Worm (Caenorhabditis elegans) whole organism, L1 larva: Measurements from ENCODE around the gene ZC239.15.
A peak's percentile ranks its signal among the peaks of the same experiment; 100 is the strongest.

Experiments
- C04F5.9 ChIP-seq: sonication (generic microtip); optimal IDR thresholded peaks from 2 replicates; lab custom pipeline; 2016; ENCODE audit warnings: missing genetic modification characterization, missing compliant biosample characterization
- C16A3.4 ChIP-seq: fragments of 150-350 bp; optimal IDR thresholded peaks from 2 replicates; lab custom pipeline; 2014; ENCODE audit warnings: missing biosample characterization, missing genetic modification characterization
- C34B4.2 ChIP-seq: sonication (generic microtip); optimal IDR thresholded peaks from 2 replicates; lab custom pipeline; 2017; ENCODE audit warnings: mild to moderate bottlenecking, missing genetic modification characterization, missing compliant biosample characterization
- F16B12.6 ChIP-seq: fragments of 150-350 bp; optimal IDR thresholded peaks from 2 replicates; lab custom pipeline; 2014; ENCODE audit warnings: missing biosample characterization, missing genetic modification characterization
- blmp-1 ChIP-seq: fragments of 150-350 bp; optimal IDR thresholded peaks from 2 replicates; lab custom pipeline; 2014; ENCODE audit warnings: missing biosample characterization, missing genetic modification characterization
- ceh-63 ChIP-seq: fragments of 200-800 bp; sonication (Bioruptor generic); optimal IDR thresholded peaks from 2 replicates; lab custom pipeline; 2018; ENCODE audit warnings: mild to moderate bottlenecking, missing genetic modification characterization, missing compliant biosample characterization
- ceh-82 ChIP-seq, 3 experiments: fragments of 150-350 bp in 1 of 3; sonication (generic microtip) in 2 of 3; optimal IDR thresholded peaks; 2 replicates each; lab custom pipeline; 2014 to 2017; ENCODE audit warnings: missing biosample characterization in 3 of 3, missing genetic modification characterization in 3 of 3
- ceh-88 ChIP-seq: fragments of 200-800 bp; sonication (Bioruptor generic); IDR thresholded peaks from 2 replicates; pipeline ENCODE4 v1.3.6; 2022; ENCODE audit warnings: missing genetic modification characterization, missing compliant biosample characterization
- ceh-90 ChIP-seq: sonication (generic microtip); optimal IDR thresholded peaks from 2 replicates; lab custom pipeline; 2016; ENCODE audit warnings: missing genetic modification characterization, missing compliant biosample characterization
- ces-1 ChIP-seq: fragments of 150-350 bp; optimal IDR thresholded peaks from 2 replicates; lab custom pipeline; 2014; ENCODE audit warnings: missing biosample characterization, missing genetic modification reagents, missing genetic modification characterization
- efl-1 ChIP-seq, 4 experiments: fragments of 150-350 bp; optimal IDR thresholded peaks in 3 of 4; peaks in 1 of 4; 1 replicate in 1 of 4; 2 replicates in 3 of 4; lab custom pipeline; 2014; ENCODE audit warnings: missing biosample characterization in 2 of 4, missing genetic modification characterization in 2 of 4, missing genetic modification reagents in 2 of 4
- efl-3 ChIP-seq: fragments of 200-800 bp; sonication (Bioruptor generic); optimal IDR thresholded peaks from 2 replicates; lab custom pipeline; 2018; ENCODE audit warnings: mild to moderate bottlenecking, missing genetic modification characterization, missing compliant biosample characterization
- elt-2 ChIP-seq: sonication (generic microtip); optimal IDR thresholded peaks from 2 replicates; lab custom pipeline; 2016; ENCODE audit warnings: missing genetic modification characterization, mild to moderate bottlenecking, inconsistent platforms, missing compliant biosample characterization, missing genetic modification reagents
- ets-5 ChIP-seq: fragments of 200-800 bp; sonication (Bioruptor generic); IDR thresholded peaks from 2 replicates; pipeline ENCODE4 v1.3.6; 2022; ENCODE audit warnings: missing genetic modification characterization, missing compliant biosample characterization
- fkh-4 ChIP-seq: sonication (generic microtip); optimal IDR thresholded peaks from 2 replicates; lab custom pipeline; 2016; ENCODE audit warnings: missing compliant biosample characterization, missing genetic modification characterization, borderline replicate concordance
- fkh-8 ChIP-seq: sonication (generic microtip); optimal IDR thresholded peaks from 2 replicates; lab custom pipeline; 2016; ENCODE audit warnings: mild to moderate bottlenecking, missing genetic modification characterization, missing compliant biosample characterization
- grh-1 ChIP-seq: fragments of 200-800 bp; sonication (Bioruptor generic); IDR thresholded peaks from 2 replicates; pipeline ENCODE4 v1.3.6; 2022; ENCODE audit warnings: missing genetic modification reagents, missing genetic modification characterization, missing compliant biosample characterization
- hlh-4 ChIP-seq: sonication (generic microtip); optimal IDR thresholded peaks from 2 replicates; lab custom pipeline; 2016; ENCODE audit warnings: mild to moderate bottlenecking, missing genetic modification characterization, missing compliant biosample characterization
- hpl-2 ChIP-seq: fragments of 150-350 bp; optimal IDR thresholded peaks from 2 replicates; lab custom pipeline; 2014; ENCODE audit warnings: missing biosample characterization, missing genetic modification reagents, missing genetic modification characterization
- jun-1 ChIP-seq: fragments of 150-350 bp; optimal IDR thresholded peaks from 2 replicates; lab custom pipeline; 2014; ENCODE audit warnings: missing biosample characterization, missing genetic modification reagents, missing genetic modification characterization
- lin-13 ChIP-seq: fragments of 150-350 bp; optimal IDR thresholded peaks from 2 replicates; lab custom pipeline; 2014; ENCODE audit warnings: missing biosample characterization, missing genetic modification reagents, missing genetic modification characterization
- lin-35 ChIP-seq, 2 experiments: fragments of 150-350 bp; optimal IDR thresholded peaks; 2 replicates each; lab custom pipeline; 2014; ENCODE audit warnings: missing biosample characterization in 2 of 2, missing genetic modification characterization in 2 of 2, missing genetic modification reagents in 2 of 2
- lir-3 ChIP-seq: sonication (generic microtip); optimal IDR thresholded peaks from 2 replicates; lab custom pipeline; 2016; ENCODE audit warnings: mild to moderate bottlenecking, missing genetic modification characterization, moderate library complexity, missing compliant biosample characterization; ENCODE audit not compliant: poor library complexity
- mab-9 ChIP-seq: fragments of 200-800 bp; sonication (Bioruptor generic); IDR thresholded peaks from 2 replicates; pipeline ENCODE4 v1.3.6; 2022; ENCODE audit warnings: missing genetic modification reagents, missing genetic modification characterization, missing compliant biosample characterization
- mef-2 ChIP-seq: fragments of 150-350 bp; optimal IDR thresholded peaks from 2 replicates; lab custom pipeline; 2014; ENCODE audit warnings: missing biosample characterization, missing genetic modification characterization
- nhr-11 ChIP-seq: fragments of 150-350 bp; optimal IDR thresholded peaks from 2 replicates; lab custom pipeline; 2014; ENCODE audit warnings: missing biosample characterization, missing genetic modification characterization
- nhr-12 ChIP-seq: sonication (generic microtip); optimal IDR thresholded peaks from 2 replicates; lab custom pipeline; 2017; ENCODE audit warnings: missing biosample characterization, missing genetic modification characterization
- nhr-20 ChIP-seq: sonication (generic microtip); optimal IDR thresholded peaks from 2 replicates; lab custom pipeline; 2016; ENCODE audit warnings: mild to moderate bottlenecking, missing genetic modification characterization, missing compliant biosample characterization
- nhr-28 ChIP-seq: fragments of 150-350 bp; optimal IDR thresholded peaks from 2 replicates; lab custom pipeline; 2014; ENCODE audit warnings: missing biosample characterization, missing genetic modification characterization
- nhr-71 ChIP-seq: sonication (generic microtip); optimal IDR thresholded peaks from 2 replicates; lab custom pipeline; 2016; ENCODE audit warnings: mild to moderate bottlenecking, missing genetic modification characterization, moderate library complexity, missing compliant biosample characterization
- pax-3 ChIP-seq: fragments of 200-800 bp; sonication (Bioruptor generic); optimal IDR thresholded peaks from 2 replicates; lab custom pipeline; 2018; ENCODE audit warnings: mild to moderate bottlenecking, missing genetic modification characterization, moderate library complexity, missing compliant biosample characterization
- rnt-1 ChIP-seq: sonication (generic microtip); optimal IDR thresholded peaks from 2 replicates; lab custom pipeline; 2016; ENCODE audit warnings: mild to moderate bottlenecking, missing genetic modification characterization, moderate library complexity, missing compliant biosample characterization
- snpc-4 ChIP-seq: fragments of 150-350 bp; optimal IDR thresholded peaks from 2 replicates; lab custom pipeline; 2014; ENCODE audit warnings: missing biosample characterization, missing genetic modification characterization
- sup-37 ChIP-seq: fragments of 200-800 bp; sonication (Bioruptor generic); optimal IDR thresholded peaks from 2 replicates; lab custom pipeline; 2018; ENCODE audit warnings: mild to moderate bottlenecking, missing genetic modification characterization, missing compliant biosample characterization
- unc-62 ChIP-seq: fragments of 150-350 bp; optimal IDR thresholded peaks from 2 replicates; lab custom pipeline; 2014; ENCODE audit warnings: missing biosample characterization, missing genetic modification reagents, missing genetic modification characterization
- zip-4 ChIP-seq: fragments of 200-800 bp; sonication (Bioruptor generic); optimal IDR thresholded peaks from 2 replicates; lab custom pipeline; 2018; ENCODE audit warnings: mild to moderate bottlenecking, missing genetic modification characterization, moderate library complexity, missing compliant biosample characterization

ZC239.15 gene

DNA sequence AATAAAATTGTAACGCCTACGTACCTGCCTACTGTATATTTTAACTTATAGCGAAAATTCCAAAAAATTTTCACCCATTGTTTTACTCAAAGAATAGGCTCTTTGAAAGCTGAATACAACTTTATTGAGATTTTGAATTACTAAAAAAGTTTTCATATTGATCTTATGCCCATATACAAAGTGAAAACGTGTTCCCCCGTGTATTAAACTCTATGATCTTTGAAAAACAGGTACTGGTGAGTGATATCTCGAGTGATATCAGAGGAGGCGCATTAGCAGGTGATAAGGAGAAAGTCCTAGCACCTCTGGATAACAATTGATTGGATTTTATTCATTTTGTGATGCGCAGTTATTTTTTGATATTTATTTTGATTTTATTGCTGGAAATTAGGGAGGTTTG, 15.7 kb upstream of the ZC239.15 start, which contains the start of gene C17F4.3:
Gene C17F4.3, plus strand, starts transcription at position 301 of the 400 bp plus-strand sequence.
- TF ChIP-seq zip-4 (no peak), blmp-1 (tag; lab: Kevin White, UChicago) (peak; percentile 87)

DNA sequence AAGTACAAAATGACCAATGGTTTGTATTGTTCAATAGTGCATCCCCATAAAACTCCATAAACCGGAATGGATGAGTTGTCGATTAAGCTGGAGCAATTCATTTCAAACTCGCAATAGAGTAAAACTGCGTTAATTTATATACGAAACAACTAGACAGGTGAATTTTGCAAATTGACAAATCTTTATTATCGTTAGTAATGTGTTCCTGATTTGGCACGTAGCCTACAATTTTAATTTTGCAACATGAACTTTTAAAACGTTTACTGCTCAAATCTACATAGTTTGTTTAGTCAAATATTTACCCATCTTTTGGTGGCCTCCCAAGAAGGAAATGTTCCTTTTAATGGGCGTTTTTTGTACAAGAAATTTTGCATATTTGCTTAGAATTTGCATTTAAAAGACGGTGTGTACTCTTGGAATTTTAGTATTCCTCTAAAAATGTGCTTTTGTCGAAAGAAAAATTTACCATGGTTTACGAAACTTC, 12.5 kb upstream of the ZC239.15 start, which contains the start of the genes srz-67 and C17F4.11:
Gene srz-67, minus strand, starts transcription at position 101 of the 484 bp plus-strand sequence.
Gene C17F4.11, plus strand, starts transcription at position 434 of the 484 bp plus-strand sequence.
- TF ChIP-seq mab-9 (GFP tag; lab: Robert Waterston, UW) (no peak), nhr-20 (tag; lab: Kevin White, UChicago) (no peak), elt-2 (tag; lab: Kevin White, UChicago) (no peak), nhr-12 (no peak), ceh-63 (GFP tag; lab: Kevin White, UChicago) (no peak), efl-1 (optimal IDR thresholded peaks at IDR 0.05; lab: Kevin White, UChicago) (no peak), efl-1 (GFP tag; optimal IDR thresholded peaks at IDR 0.05 in 1 of 2; lab: Kevin White, UChicago) (peak in 1 of 2 experiments; percentile 65), mef-2 (tag; lab: Kevin White, UChicago) (no peak), lin-13 (GFP tag; lab: Kevin White, UChicago) (no peak)

DNA sequence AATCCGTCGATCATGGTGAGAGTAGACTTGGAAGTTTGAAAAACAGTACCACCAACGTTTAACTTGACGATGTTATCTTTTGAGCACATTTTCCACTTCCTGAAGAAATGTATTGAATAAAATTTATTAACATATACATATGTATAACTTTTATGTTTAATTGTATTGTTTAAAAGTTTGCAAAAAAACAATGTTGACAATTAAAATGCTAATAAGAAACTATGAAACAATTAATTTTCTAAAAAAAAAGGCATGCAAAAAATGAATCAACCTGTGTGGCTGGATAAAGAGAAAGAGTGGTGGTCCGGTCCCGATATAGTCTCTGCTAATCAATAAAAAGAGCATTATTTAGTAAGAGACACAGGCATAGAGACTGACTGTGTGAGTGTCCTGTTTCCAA, 10.2 kb upstream of the ZC239.15 start, which contains the start of gene C17F4.8:
Gene C17F4.8, minus strand, starts transcription at position 101 of the 400 bp plus-strand sequence.
- no peak for TF ChIP-seq lin-35 (GFP tag; optimal IDR thresholded peaks at IDR 0.05; lab: Kevin White, UChicago)
- no peak for TF ChIP-seq nhr-71 (tag; lab: Kevin White, UChicago)

DNA sequence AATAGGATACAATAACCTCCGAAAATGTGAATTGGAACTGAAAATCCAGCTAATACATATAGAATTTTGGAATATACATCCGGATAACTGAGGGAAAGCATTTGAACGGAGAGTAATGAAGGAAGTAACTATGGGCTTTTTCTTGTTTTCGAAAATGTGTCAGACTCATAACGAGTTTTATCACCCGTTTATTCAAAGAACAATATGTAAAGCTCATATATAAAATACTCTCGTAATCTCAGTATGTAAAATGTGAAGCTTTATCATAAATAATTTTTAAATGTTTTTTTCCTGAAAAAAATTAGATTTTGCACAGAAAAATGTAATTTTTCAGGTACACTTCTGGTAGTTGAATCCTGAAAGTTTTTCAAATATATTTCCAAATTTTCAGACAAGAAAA, 5.9 kb upstream of the ZC239.15 start, which contains the start of gene srh-297:
Gene srh-297, minus strand, starts transcription at position 101 of the 400 bp plus-strand sequence.
- TF ChIP-seq ceh-82 (tag; optimal IDR thresholded peaks at IDR 0.05; lab: Kevin White, UChicago), result no peak
- TF ChIP-seq fkh-8 (tag; lab: Kevin White, UChicago), result no peak
- TF ChIP-seq sup-37 (GFP tag; lab: Kevin White, UChicago), result no peak
- TF ChIP-seq efl-3 (GFP tag; lab: Kevin White, UChicago), result no peak
- no peak for TF ChIP-seq efl-1 (optimal IDR thresholded peaks at IDR 0.05; lab: Kevin White, UChicago)
- no peak for TF ChIP-seq efl-1 (GFP tag; optimal IDR thresholded peaks at IDR 0.05 in 1 of 2; lab: Kevin White, UChicago)
- no peak for TF ChIP-seq jun-1 (tag; lab: Kevin White, UChicago)
- no peak for TF ChIP-seq hpl-2
- no peak for TF ChIP-seq C16A3.4 (tag; lab: Kevin White, UChicago)
- no peak for TF ChIP-seq rnt-1 (tag; lab: Kevin White, UChicago)
- TF ChIP-seq F16B12.6, result no peak
- TF ChIP-seq grh-1 (GFP tag; lab: Robert Waterston, UW), result no peak
- TF ChIP-seq fkh-4 (tag; lab: Kevin White, UChicago), result no peak

DNA sequence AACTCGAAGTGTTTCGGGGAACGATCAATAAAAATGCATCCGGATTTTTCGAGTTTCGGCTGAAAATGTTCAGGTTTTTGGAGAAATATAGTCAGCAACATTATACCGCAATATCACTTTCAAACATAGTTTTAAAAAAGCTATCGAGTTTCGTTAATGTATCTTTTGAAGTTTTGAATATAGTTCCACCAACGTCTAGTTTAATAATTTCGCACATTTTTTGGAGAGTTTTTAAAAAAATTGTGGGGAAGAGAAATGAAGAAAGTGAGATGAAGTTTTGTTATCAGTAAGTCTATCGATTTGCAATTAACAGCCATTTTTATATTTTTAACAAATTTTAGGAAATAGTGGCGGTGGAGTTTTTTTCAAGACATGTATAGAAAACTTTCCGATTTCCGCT, 1.2 kb upstream of the ZC239.15 start, which contains the start of gene ZC239.17:
Gene ZC239.17, minus strand, starts transcription at position 101 of the 400 bp plus-strand sequence.
- TF ChIP-seq ces-1 (GFP tag; lab: Kevin White, UChicago) (no peak), snpc-4 (tag; lab: Kevin White, UChicago) (no peak), nhr-11 (tag; lab: Kevin White, UChicago) (no peak), C04F5.9 (tag; lab: Kevin White, UChicago) (no peak), ets-5 (GFP tag; lab: Robert Waterston, UW) (no peak), ceh-88 (no peak), ceh-90 (tag; lab: Kevin White, UChicago) (no peak), grh-1 (GFP tag; lab: Robert Waterston, UW) (no peak), lin-35 (GFP tag; optimal IDR thresholded peaks at IDR 0.05; lab: Kevin White, UChicago) (no peak), hlh-4 (tag; lab: Kevin White, UChicago) (no peak), sup-37 (GFP tag; lab: Kevin White, UChicago) (no peak), lir-3 (tag; lab: Kevin White, UChicago) (no peak), nhr-28 (no peak), C34B4.2 (no peak), unc-62 (GFP tag; lab: Kevin White, UChicago) (no peak), pax-3 (tag; lab: Kevin White, UChicago) (no peak)
- TF ChIP-seq, all 84 proteins: peak for 0
